Fruit fly (Drosophila melanogaster): ENCODE data around the gene mRpL21.

mRpL21 gene

dm6 chr3L:19254715-19255428 is at the start of gene mRpL21, which contains the start of gene rept (continued):
- peak; percentile 80 for TF ChIP-seq lilli (GFP tag; optimal IDR thresholded peaks at IDR 0.05)
- peak; percentile 29 for TF ChIP-seq Meics (GFP tag; optimal IDR thresholded peaks at IDR 0.05)
- TF ChIP-seq CG6272 (GFP tag; IDR thresholded peaks at IDR 0.05): peak; percentile 53; the same call in 1 of the 2 replicates
- no peak for TF ChIP-seq prd (optimal IDR thresholded peaks at IDR 0.05)
- TF ChIP-seq prd (GFP tag; IDR thresholded peaks at IDR 0.05): 0 out of 3 replicates have a peak, but pooled peaks have one; percentile 27
- peak; percentile 16; the same call in 1 of the 2 replicates for TF ChIP-seq klu (GFP tag; IDR thresholded peaks at IDR 0.05)
- peak; percentile 28 for TF ChIP-seq Atf-2 (GFP tag; optimal IDR thresholded peaks at IDR 0.05)
- no peak for TF ChIP-seq Poxn (GFP tag; IDR thresholded peaks at IDR 0.05)
- TF ChIP-seq GATAe (GFP tag; conservative IDR thresholded peaks at IDR 0.05): no peak
- TF ChIP-seq Fer2 (tag; optimal IDR thresholded peaks at IDR 0.05): peak; percentile 2
- peak; percentile 95 for TF ChIP-seq CG10267 (tag; optimal IDR thresholded peaks at IDR 0.05)
- no peak for TF ChIP-seq ham (GFP tag; IDR thresholded peaks at IDR 0.05)
- peak; percentile 56 for TF ChIP-seq bab2 (GFP tag; optimal IDR thresholded peaks at IDR 0.05)
- peak; percentile 26; the same call in 1 of the 2 replicates for TF ChIP-seq al (GFP tag; IDR thresholded peaks at IDR 0.05)
- peak; percentile 3 for TF ChIP-seq Ssrp (tag; optimal IDR thresholded peaks at IDR 0.05)
- TF ChIP-seq MBD-R2 (GFP tag; IDR thresholded peaks at IDR 0.05): peak; percentile 93
- peak; percentile 21 for TF ChIP-seq CG18262 (tag; optimal IDR thresholded peaks at IDR 0.05)
- TF ChIP-seq cg (GFP tag; optimal IDR thresholded peaks at IDR 0.05): no peak
- peak; percentile 21; the same call in 1 of the 2 replicates for TF ChIP-seq sens-2 (GFP tag; IDR thresholded peaks at IDR 0.05)
- no peak for TF ChIP-seq Doc3 (GFP tag; IDR thresholded peaks at IDR 0.05; ENCODE audit: partially characterized antibody)
- TF ChIP-seq CG1233 (GFP tag; optimal IDR thresholded peaks at IDR 0.05): peak; percentile 36
- TF ChIP-seq schlank (tag; optimal IDR thresholded peaks at IDR 0.05): peak; percentile 13
- peak; percentile 42 for TF ChIP-seq CG32532 (GFP tag; IDR thresholded peaks at IDR 0.05)
- TF ChIP-seq Ets97D (GFP tag; optimal IDR thresholded peaks at IDR 0.05): peak; percentile 62
- TF ChIP-seq CG30403 (GFP tag; optimal IDR thresholded peaks at IDR 0.05): peak; percentile 79
- no peak for TF ChIP-seq CG32767 (GFP tag; IDR thresholded peaks at IDR 0.05)
- peak; percentile 40 for TF ChIP-seq CG10209 (GFP tag; optimal IDR thresholded peaks at IDR 0.05)
- TF ChIP-seq Bdp1 (GFP tag; optimal IDR thresholded peaks at IDR 0.05): peak; percentile 51
- TF ChIP-seq insv (GFP tag; optimal IDR thresholded peaks at IDR 0.05): peak in 1 of 2 experiments; percentile 50
- peak; percentile 81 to 94 for TF ChIP-seq crp (GFP tag; optimal IDR thresholded peaks at IDR 0.05)
- peak; percentile 66 for TF ChIP-seq sug (tag; optimal IDR thresholded peaks at IDR 0.05)
- peak; percentile 42 for TF ChIP-seq Dp (GFP tag; optimal IDR thresholded peaks at IDR 0.05)
- peak; percentile 5 for TF ChIP-seq Sox102F (GFP tag; optimal IDR thresholded peaks at IDR 0.05)
- TF ChIP-seq CG9817 (tag; optimal IDR thresholded peaks at IDR 0.05): peak; percentile 64
- TF ChIP-seq CG18476 (GFP tag; optimal IDR thresholded peaks at IDR 0.05): peak; percentile 23
- peak; percentile 49 for TF ChIP-seq Dad (GFP tag; optimal IDR thresholded peaks at IDR 0.05)
- TF ChIP-seq NK7.1 (GFP tag; optimal IDR thresholded peaks at IDR 0.05): peak; percentile 15
- no peak for TF ChIP-seq CG8359 (GFP tag; optimal IDR thresholded peaks at IDR 0.05; ENCODE audit: borderline replicate concordance)
- peak; percentile 34 for TF ChIP-seq MESR4 (GFP tag; optimal IDR thresholded peaks at IDR 0.05)
- TF ChIP-seq CG10147 (GFP tag; optimal IDR thresholded peaks at IDR 0.05): peak; percentile 42
- TF ChIP-seq CG4617 (GFP tag; optimal IDR thresholded peaks at IDR 0.05; ENCODE audit: borderline replicate concordance): peak; percentile 54
- no peak for TF ChIP-seq Drgx (GFP tag; IDR thresholded peaks at IDR 0.05)
- peak; percentile 59 for TF ChIP-seq Dbx (GFP tag; IDR thresholded peaks at IDR 0.05)
- peak; percentile 50 for TF ChIP-seq CG7786 (GFP tag; optimal IDR thresholded peaks at IDR 0.05)
- no peak for TF ChIP-seq ase (GFP tag; IDR thresholded peaks at IDR 0.05)
- TF ChIP-seq CG8924 (tag; optimal IDR thresholded peaks at IDR 0.05): peak; percentile 42
- TF ChIP-seq Mad (GFP tag; optimal IDR thresholded peaks at IDR 0.05): peak; percentile 42
- peak; percentile 66 for TF ChIP-seq Xrp1 (GFP tag; IDR thresholded peaks at IDR 0.05)
- TF ChIP-seq luna (GFP tag; optimal IDR thresholded peaks at IDR 0.05): no peak
